Fruit fly (Drosophila melanogaster) S2 (cell line): Measurements from ENCODE around the gene CG15894.

Experiments used
- CG8478 ChIP-seq: fragments of >200 bp; optimal IDR thresholded peaks from 2 replicates; lab custom pipeline; 2018
- CTCF ChIP-seq, 2 experiments: fragments of >200 bp; optimal IDR thresholded peaks; 2 replicates each; lab custom pipeline; 2018

The CG15894 gene

dm6 chrX:6376748-6377147 is 67.7 kb downstream of the CG15894 start:
- TF ChIP-seq CTCF (optimal IDR thresholded peaks at IDR 0.05; lab: Kevin White, UChicago) (no peak), CG8478 (lab: Kevin White, UChicago) (no peak)
